Fruit fly (Drosophila melanogaster) S2 (cell line): ENCODE results near the gene CG15330.

Experiments used
- CG8478 ChIP-seq: fragments of >200 bp; optimal IDR thresholded peaks from 2 replicates; lab custom pipeline; 2018
- CTCF ChIP-seq, 2 experiments: fragments of >200 bp; optimal IDR thresholded peaks; 2 replicates each; lab custom pipeline; 2018

- no peak for TF ChIP-seq CG8478 (lab: Kevin White, UChicago)
- no peak for TF ChIP-seq CTCF (optimal IDR thresholded peaks at IDR 0.05; lab: Kevin White, UChicago)
Observed at dm6 chrX:7969188-7969829, 13.4 kb downstream of the CG15330 start.
